Fruit fly (Drosophila melanogaster): ENCODE measurements around the gene CG3061.

The CG3061 gene

DNA sequence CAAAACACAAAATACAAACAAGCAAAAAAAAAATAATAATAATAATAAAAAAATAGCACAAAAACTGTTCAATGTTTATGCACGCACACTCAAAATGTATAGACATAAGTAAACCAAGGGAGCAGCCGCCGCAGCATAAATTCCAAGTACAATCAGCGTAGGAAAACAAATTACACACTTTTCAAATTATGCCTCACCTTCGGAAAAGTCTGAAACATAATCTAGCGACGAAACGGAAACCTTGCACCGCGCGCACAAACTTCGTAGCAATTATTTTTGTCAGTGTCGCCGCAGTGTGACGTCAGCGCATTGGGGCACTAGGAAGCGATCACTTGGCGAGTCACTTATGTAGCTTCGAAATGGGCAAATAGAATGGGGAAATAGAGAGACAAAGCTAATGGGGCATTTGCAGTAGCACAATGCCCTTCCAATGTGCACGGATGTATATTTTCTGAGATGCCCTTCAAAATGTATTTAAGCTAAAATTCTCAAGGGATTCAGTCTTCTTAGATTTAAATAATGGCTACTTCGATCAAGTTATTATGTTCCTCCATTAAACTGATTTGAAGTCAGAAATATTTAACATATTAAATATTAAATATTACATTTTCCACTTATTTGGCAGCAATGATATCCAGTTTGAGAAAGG is 15.3 kb upstream of the CG3061 start (continued):
- TF ChIP-seq CG5180 (GFP tag; optimal IDR thresholded peaks at IDR 0.05) (peak; percentile 60), CG14050 (GFP tag; IDR thresholded peaks at IDR 0.05) (peak; percentile 56; the same call in 2 of the 3 replicates), nerfin-1 (tag; optimal IDR thresholded peaks at IDR 0.05) (peak; percentile 1), CG13775 (GFP tag; optimal IDR thresholded peaks at IDR 0.05) (no peak), aop (GFP tag; IDR thresholded peaks at IDR 0.05) (no peak), jigr1 (GFP tag; IDR thresholded peaks at IDR 0.05) (no peak), Hmx (GFP tag; optimal IDR thresholded peaks at IDR 0.05) (no peak), CG32532 (GFP tag; IDR thresholded peaks at IDR 0.05) (peak; percentile 25; the same call in 1 of the 2 replicates), CG17612 (GFP tag; IDR thresholded peaks at IDR 0.05) (0 out of 2 replicates have a peak, but pooled peaks have one; percentile 14), gcm2 (GFP tag; optimal IDR thresholded peaks at IDR 0.05) (no peak), Myb (GFP tag; optimal IDR thresholded peaks at IDR 0.05) (peak; percentile 38), CG18476 (GFP tag; optimal IDR thresholded peaks at IDR 0.05) (no peak), rib (GFP tag; IDR thresholded peaks at IDR 0.05) (no peak), Med (GFP tag) (peak; percentile 92), CG6254 (GFP tag; optimal IDR thresholded peaks at IDR 0.05) (no peak), CG12071 (GFP tag; optimal IDR thresholded peaks at IDR 0.05) (peak; percentile 78), wek (GFP tag; optimal IDR thresholded peaks at IDR 0.05) (peak; percentile 55), Rfx (GFP tag; IDR thresholded peaks at IDR 0.05) (peak; percentile 70), tna (GFP tag; IDR thresholded peaks at IDR 0.05; ENCODE audit: partially characterized antibody) (no peak), CG2678 (tag; optimal IDR thresholded peaks at IDR 0.05) (peak; percentile 74), sc (optimal IDR thresholded peaks at IDR 0.05) (no peak), sc (GFP tag; optimal IDR thresholded peaks at IDR 0.05) (no peak), CG16813 (GFP tag; IDR thresholded peaks at IDR 0.05; ENCODE audit: partially characterized antibody) (no peak), schlank (tag; optimal IDR thresholded peaks at IDR 0.05) (peak; percentile 22), sr (GFP tag; IDR thresholded peaks at IDR 0.05) (no peak), CG14014 (GFP tag; IDR thresholded peaks at IDR 0.05) (peak; percentile 59; the same call in 1 of the 2 replicates), Side (GFP tag; optimal IDR thresholded peaks at IDR 0.05) (peak; percentile 22), ATbp (GFP tag; optimal IDR thresholded peaks at IDR 0.05) (peak; percentile 58), CG4820 (GFP tag; optimal IDR thresholded peaks at IDR 0.05) (peak; percentile 44), fd64A (GFP tag; optimal IDR thresholded peaks at IDR 0.05) (no peak), slbo (GFP tag; IDR thresholded peaks at IDR 0.05) (peak; percentile 46), CG17802 (tag; optimal IDR thresholded peaks at IDR 0.05) (no peak), Gsc (GFP tag; IDR thresholded peaks at IDR 0.05) (no peak), Dek (tag; optimal IDR thresholded peaks at IDR 0.05) (no peak), CG11093 (GFP tag; IDR thresholded peaks at IDR 0.05) (peak; percentile 54; the same call in 2 of the 3 replicates), gem (tag; optimal IDR thresholded peaks at IDR 0.05) (peak; percentile 70), HLH4C (GFP tag; IDR thresholded peaks at IDR 0.05; ENCODE audit: partially characterized antibody) (no peak), Hey (tag; optimal IDR thresholded peaks at IDR 0.05) (no peak), CG3407 (GFP tag; optimal IDR thresholded peaks at IDR 0.05) (peak; percentile 8), CG11398 (GFP tag; optimal IDR thresholded peaks at IDR 0.05) (peak; percentile 46), twi (tag; optimal IDR thresholded peaks at IDR 0.05) (no peak), Doc2 (GFP tag; IDR thresholded peaks at IDR 0.05) (no peak), CG31388 (GFP tag; optimal IDR thresholded peaks at IDR 0.05) (no peak), unpg (GFP tag; optimal IDR thresholded peaks at IDR 0.05) (peak; percentile 63), abd-A (tag; optimal IDR thresholded peaks at IDR 0.05) (no peak), run (tag; optimal IDR thresholded peaks at IDR 0.05) (peak; percentile 33), eyg (GFP tag; optimal IDR thresholded peaks at IDR 0.05) (no peak), CG6689 (GFP tag; IDR thresholded peaks at IDR 0.05) (peak; percentile 55; the same call in 1 of the 2 replicates), psq (GFP tag; optimal IDR thresholded peaks at IDR 0.05) (no peak), vfl (GFP tag; optimal IDR thresholded peaks at IDR 0.05) (no peak)
